Worm (Caenorhabditis elegans) whole organism, L4/young adult: ENCODE data around the gene tufm-1.

ENCODE experiments used
- W03F9.2 ChIP-seq: fragments of 150-350 bp; optimal IDR thresholded peaks from 2 replicates; lab custom pipeline; 2014; ENCODE audit warnings: missing biosample characterization, missing genetic modification characterization
- dao-5 ChIP-seq: sonication (generic microtip); optimal IDR thresholded peaks from 2 replicates; lab custom pipeline; 2016; ENCODE audit warnings: missing genotype, missing genetic modification characterization, moderate library complexity, missing compliant biosample characterization
- him-1 ChIP-seq: sonication (generic microtip); optimal IDR thresholded peaks from 2 replicates; lab custom pipeline; 2016; ENCODE audit warnings: missing genotype, missing genetic modification reagents, missing genetic modification characterization, missing compliant biosample characterization

ce11 chrIII:2855929-2856328 is 41.2 kb upstream of the tufm-1 start, which contains the start of gene F56F11.4:
- TF ChIP-seq dao-5 (tag; lab: Kevin White, UChicago) (no peak), W03F9.2 (tag; lab: Kevin White, UChicago) (no peak), him-1 (tag; lab: Kevin White, UChicago) (no peak)
